Worm (Caenorhabditis elegans): ENCODE measurements around the gene F02H6.7.

ce11 chrIV:14227138-14227537 is 831 bp downstream of the F02H6.7 start:
- no peak for TF ChIP-seq T22C8.4 (GFP tag; IDR thresholded peaks at IDR 0.05)
- no peak for TF ChIP-seq tab-1 (GFP tag; IDR thresholded peaks at IDR 0.05)
- TF ChIP-seq ztf-23 (GFP tag; IDR thresholded peaks at IDR 0.05): no peak
- TF ChIP-seq cog-1 (tag; optimal IDR thresholded peaks at IDR 0.05): no peak
- TF ChIP-seq flt-1 (GFP tag; IDR thresholded peaks at IDR 0.05): no peak
- TF ChIP-seq klf-2 (GFP tag; conservative IDR thresholded peaks at IDR 0.05): no peak
- TF ChIP-seq ztf-29 (GFP tag; IDR thresholded peaks at IDR 0.05): no peak

Measured in whole organism, midembryonic.